Worm (Caenorhabditis elegans) whole organism, young adult: Measurements from ENCODE around the gene wrm-1.
A peak's percentile ranks its signal among the peaks of the same experiment; 100 is the strongest.

Experiments used
- B0261.1 ChIP-seq: sonication (generic microtip); optimal IDR thresholded peaks from 2 replicates; lab custom pipeline; 2016; ENCODE audit warnings: mild to moderate bottlenecking, missing genetic modification characterization, moderate library complexity, missing compliant biosample characterization
- F37B4.10 ChIP-seq: fragments of 200-800 bp; sonication (Bioruptor generic); IDR thresholded peaks from 2 replicates; pipeline ENCODE4 v1.3.6; 2022; ENCODE audit warnings: missing genetic modification characterization, missing compliant biosample characterization
- F39B2.1 ChIP-seq: fragments of 200-800 bp; sonication (Bioruptor generic); IDR thresholded peaks from 2 replicates; pipeline ENCODE4 v1.3.6; 2022; ENCODE audit warnings: missing genetic modification reagents, missing genetic modification characterization, missing compliant biosample characterization
- F49E8.2 ChIP-seq: sonication (generic microtip); optimal IDR thresholded peaks from 3 replicates; lab custom pipeline; 2017; ENCODE audit warnings: missing genetic modification characterization, mild to moderate bottlenecking, missing compliant biosample characterization, antibody characterized with exemption, moderate library complexity; ENCODE audit not compliant: insufficient read depth
- F57C9.4 ChIP-seq: sonication (generic microtip); optimal IDR thresholded peaks from 2 replicates; lab custom pipeline; 2017; ENCODE audit warnings: mild to moderate bottlenecking, missing genetic modification characterization, missing compliant biosample characterization
- T26A5.8 ChIP-seq: sonication (generic microtip); optimal IDR thresholded peaks from 2 replicates; lab custom pipeline; 2016; ENCODE audit warnings: missing genetic modification characterization, missing compliant biosample characterization
- Y53F4B.3 ChIP-seq: fragments of 200-800 bp; sonication (Bioruptor generic); IDR thresholded peaks from 2 replicates; pipeline ENCODE4 v1.3.6; 2022; ENCODE audit warnings: missing genetic modification reagents, missing genetic modification characterization, missing compliant biosample characterization
- Y95B8A.8 ChIP-seq: fragments of 200-800 bp; sonication (Bioruptor generic); IDR thresholded peaks from 2 replicates; pipeline ENCODE4 v1.3.6; 2022; ENCODE audit warnings: missing genetic modification reagents, missing genetic modification characterization, missing compliant biosample characterization
- ama-1 ChIP-seq, 3 experiments: fragments of 150-350 bp in 1 of 3; sonication (generic microtip) in 2 of 3; optimal IDR thresholded peaks; 2 replicates each; lab custom pipeline; 2014 to 2018; ENCODE audit warnings: missing biosample characterization in 2 of 3, missing genetic modification characterization in 2 of 3, missing genetic modification reagents in 2 of 3
- aptf-2 ChIP-seq: fragments of 200-800 bp; sonication (Bioruptor generic); conservative IDR thresholded peaks from 2 replicates; pipeline ENCODE4 v1.3.6; 2022; ENCODE audit warnings: missing genetic modification reagents, missing genetic modification characterization, missing compliant biosample characterization
- athp-1 ChIP-seq: sonication (generic microtip); optimal IDR thresholded peaks from 2 replicates; lab custom pipeline; 2017; ENCODE audit warnings: mild to moderate bottlenecking, missing genetic modification characterization, missing compliant biosample characterization
- ceh-100 ChIP-seq: fragments of 200-800 bp; sonication (Bioruptor generic); IDR thresholded peaks from 2 replicates; pipeline ENCODE4 v1.3.6; 2022; ENCODE audit warnings: missing genetic modification reagents, missing genetic modification characterization, missing compliant biosample characterization
- ceh-27 ChIP-seq: fragments of 200-800 bp; sonication (Bioruptor generic); optimal IDR thresholded peaks from 2 replicates; lab custom pipeline; 2018; ENCODE audit warnings: mild to moderate bottlenecking, missing genetic modification characterization, moderate library complexity, missing compliant biosample characterization
- ceh-58 ChIP-seq: fragments of 200-800 bp; sonication (Bioruptor generic); IDR thresholded peaks from 2 replicates; pipeline ENCODE4 v1.3.6; 2022; ENCODE audit warnings: missing genetic modification characterization, missing compliant biosample characterization
- ceh-79 ChIP-seq: sonication (generic microtip); optimal IDR thresholded peaks from 2 replicates; lab custom pipeline; 2017; ENCODE audit warnings: mild to moderate bottlenecking, missing genetic modification characterization, missing compliant biosample characterization
- chd-7 ChIP-seq: sonication (generic microtip); optimal IDR thresholded peaks from 2 replicates; lab custom pipeline; 2016; ENCODE audit warnings: mild to moderate bottlenecking, missing genetic modification characterization, moderate library complexity, missing compliant biosample characterization
- dpff-1 ChIP-seq: sonication (generic microtip); optimal IDR thresholded peaks from 2 replicates; lab custom pipeline; 2017; ENCODE audit warnings: mild to moderate bottlenecking, missing genetic modification characterization, missing compliant biosample characterization
- egl-44 ChIP-seq: fragments of 200-800 bp; sonication (Bioruptor generic); IDR thresholded peaks from 2 replicates; pipeline ENCODE4 v1.3.6; 2022; ENCODE audit warnings: missing genetic modification reagents, missing genetic modification characterization, missing compliant biosample characterization
- ekl-4 ChIP-seq: fragments of 200-800 bp; sonication (Bioruptor generic); IDR thresholded peaks from 2 replicates; pipeline ENCODE4 v1.3.6; 2022; ENCODE audit warnings: missing genetic modification reagents, missing genetic modification characterization, missing compliant biosample characterization
- ets-4 ChIP-seq: fragments of 200-800 bp; sonication (Bioruptor generic); optimal IDR thresholded peaks from 2 replicates; lab custom pipeline; 2018; ENCODE audit warnings: mild to moderate bottlenecking, missing genetic modification characterization, missing compliant biosample characterization
- fkh-3 ChIP-seq: sonication (generic microtip); optimal IDR thresholded peaks from 2 replicates; lab custom pipeline; 2016; ENCODE audit warnings: mild to moderate bottlenecking, missing genetic modification characterization, missing compliant biosample characterization
- gei-17 ChIP-seq: fragments of 200-800 bp; sonication (Bioruptor generic); optimal IDR thresholded peaks from 2 replicates; lab custom pipeline; 2018; ENCODE audit warnings: mild to moderate bottlenecking, missing genetic modification characterization, missing compliant biosample characterization
- hlh-12 ChIP-seq: sonication (generic microtip); optimal IDR thresholded peaks from 2 replicates; lab custom pipeline; 2016; ENCODE audit warnings: missing genetic modification characterization, missing compliant biosample characterization
- hmg-20 ChIP-seq: fragments of 200-800 bp; sonication (Bioruptor generic); IDR thresholded peaks from 2 replicates; pipeline ENCODE4 v1.3.6; 2022; ENCODE audit warnings: missing genetic modification reagents, missing genetic modification characterization, missing compliant biosample characterization
- hsf-1 ChIP-seq: fragments of 200-800 bp; sonication (Bioruptor generic); IDR thresholded peaks from 2 replicates; pipeline ENCODE4 v1.3.6; 2022; ENCODE audit warnings: missing genetic modification reagents, missing genetic modification characterization, missing compliant biosample characterization
- lag-1 ChIP-seq: fragments of 200-800 bp; sonication (Bioruptor generic); IDR thresholded peaks from 2 replicates; pipeline ENCODE4 v1.3.6; 2022; ENCODE audit warnings: missing genetic modification reagents, missing genetic modification characterization, missing compliant biosample characterization
- let-526 ChIP-seq: fragments of 200-800 bp; sonication (Bioruptor generic); IDR thresholded peaks from 2 replicates; pipeline ENCODE4 v1.3.6; 2022; ENCODE audit warnings: missing genetic modification reagents, missing genetic modification characterization, missing compliant biosample characterization
- let-607 ChIP-seq, 2 experiments: fragments of 200-800 bp in 1 of 2; sonication (Bioruptor generic) in 1 of 2; sonication (generic microtip) in 1 of 2; optimal IDR thresholded peaks; 2 replicates each; lab custom pipeline; 2016 to 2018; ENCODE audit warnings: mild to moderate bottlenecking in 2 of 2, missing compliant biosample characterization in 2 of 2, missing genetic modification characterization in 2 of 2, moderate library complexity in 2 of 2, missing genotype in 1 of 2
- lir-1 ChIP-seq: fragments of 200-800 bp; sonication (Bioruptor generic); conservative IDR thresholded peaks from 2 replicates; pipeline ENCODE4 v1.3.6; 2022; ENCODE audit warnings: missing genetic modification reagents, missing genetic modification characterization, missing compliant biosample characterization
- lsl-1 ChIP-seq: fragments of 200-800 bp; sonication (Bioruptor generic); optimal IDR thresholded peaks from 2 replicates; lab custom pipeline; 2018; ENCODE audit warnings: mild to moderate bottlenecking, missing genetic modification characterization, moderate library complexity, missing compliant biosample characterization
- lsy-27 ChIP-seq: sonication (generic microtip); optimal IDR thresholded peaks from 2 replicates; lab custom pipeline; 2017; ENCODE audit warnings: missing genetic modification characterization, mild to moderate bottlenecking, missing compliant biosample characterization, antibody characterized with exemption, missing genotype, borderline replicate concordance; ENCODE audit not compliant: insufficient read depth
- madf-6 ChIP-seq: fragments of 200-800 bp; sonication (Bioruptor generic); IDR thresholded peaks from 2 replicates; pipeline ENCODE4 v1.3.6; 2022; ENCODE audit warnings: missing genetic modification reagents, missing genetic modification characterization, missing compliant biosample characterization
- mcd-1 ChIP-seq: fragments of 200-800 bp; sonication (Bioruptor generic); IDR thresholded peaks from 2 replicates; pipeline ENCODE4 v1.3.6; 2022; ENCODE audit warnings: missing genetic modification reagents, missing genetic modification characterization, missing compliant biosample characterization
- nhr-179 ChIP-seq: sonication (generic microtip); optimal IDR thresholded peaks from 2 replicates; lab custom pipeline; 2016; ENCODE audit warnings: mild to moderate bottlenecking, missing genetic modification characterization, missing compliant biosample characterization
- sea-2 ChIP-seq: fragments of 200-800 bp; sonication (Bioruptor generic); IDR thresholded peaks from 2 replicates; pipeline ENCODE4 v1.3.6; 2022; ENCODE audit warnings: missing genetic modification characterization, missing compliant biosample characterization
- snpc-4 ChIP-seq, 5 experiments: fragments of 150-350 bp in 1 of 5; sonication (generic microtip) in 4 of 5; optimal IDR thresholded peaks; 2 replicates each; lab custom pipeline; 2014 to 2018; ENCODE audit warnings: missing genetic modification characterization in 5 of 5, missing biosample characterization in 3 of 5, antibody characterized with exemption in 2 of 5, mild to moderate bottlenecking in 2 of 5, missing compliant biosample characterization in 2 of 5, missing genotype in 2 of 5, moderate library complexity in 2 of 5, missing genetic modification reagents in 1 of 5
- tbp1 ChIP-seq: fragments of 200-800 bp; sonication (Bioruptor generic); optimal IDR thresholded peaks from 2 replicates; lab custom pipeline; 2018; ENCODE audit warnings: mild to moderate bottlenecking, missing genetic modification characterization, missing compliant biosample characterization
- tlf-1 ChIP-seq: fragments of 200-800 bp; sonication (Bioruptor generic); optimal IDR thresholded peaks from 2 replicates; lab custom pipeline; 2018; ENCODE audit warnings: mild to moderate bottlenecking, missing genetic modification characterization, missing compliant biosample characterization
- unc-62 ChIP-seq: fragments of 150-350 bp; optimal IDR thresholded peaks from 2 replicates; lab custom pipeline; 2014; ENCODE audit warnings: missing biosample characterization, missing genetic modification reagents, missing genetic modification characterization
- ztf-28 ChIP-seq: fragments of 200-800 bp; sonication (Bioruptor generic); IDR thresholded peaks from 2 replicates; pipeline ENCODE4 v1.3.6; 2022; ENCODE audit warnings: missing genetic modification reagents, missing genetic modification characterization, missing compliant biosample characterization

Gene wrm-1

ce11 chrIII:5761886-5762285 lies 39.2 kb downstream of the wrm-1 start (continued):
- TF ChIP-seq Y53F4B.3 (GFP tag; lab: Robert Waterston, UW) (no peak), ets-4 (GFP tag; lab: Kevin White, UChicago) (no peak), chd-7 (tag; lab: Kevin White, UChicago) (peak; percentile 71), snpc-4 (GFP tag; optimal IDR thresholded peaks at IDR 0.05; lab: Kevin White, UChicago) (peak; percentile 44), snpc-4 (tag; optimal IDR thresholded peaks at IDR 0.05; lab: Kevin White, UChicago) (peak in 3 of 4 experiments; percentile 43 to 54 (median 52)), ekl-4 (GFP tag; lab: Robert Waterston, UW) (no peak), tlf-1 (no peak), F37B4.10 (no peak), dpff-1 (no peak), F57C9.4 (no peak), F49E8.2 (peak; percentile 65), F39B2.1 (GFP tag; lab: Robert Waterston, UW) (no peak), ama-1 (optimal IDR thresholded peaks at IDR 0.05; lab: Kevin White, UChicago) (no peak), ama-1 (GFP tag; optimal IDR thresholded peaks at IDR 0.05; lab: Kevin White, UChicago) (peak in 1 of 2 experiments; percentile 48), egl-44 (no peak; the same call in 1 of the 2 replicates), let-526 (GFP tag; lab: Robert Waterston, UW) (no peak), gei-17 (no peak), unc-62 (GFP tag; lab: Kevin White, UChicago) (no peak), T26A5.8 (no peak), tbp1 (GFP tag; lab: Kevin White, UChicago) (peak; percentile 90), aptf-2 (GFP tag; lab: Robert Waterston, UW) (no peak), Y95B8A.8 (GFP tag; lab: Robert Waterston, UW) (0 out of 2 replicates have a peak, but pooled peaks have one; percentile 21), athp-1 (peak; percentile 39), mcd-1 (0 out of 2 replicates have a peak, but pooled peaks have one; percentile 22), madf-6 (GFP tag; lab: Robert Waterston, UW) (peak; percentile 61), sea-2 (GFP tag; lab: Robert Waterston, UW) (no peak), lag-1 (GFP tag; lab: Robert Waterston, UW) (no peak), lsy-27 (no peak), fkh-3 (no peak), hlh-12 (tag; lab: Kevin White, UChicago) (no peak), hsf-1 (GFP tag; lab: Robert Waterston, UW) (no peak), ceh-79 (tag; lab: Kevin White, UChicago) (no peak), ceh-58 (GFP tag; lab: Robert Waterston, UW) (no peak), B0261.1 (tag; lab: Kevin White, UChicago) (peak; percentile 81), lir-1 (GFP tag; lab: Robert Waterston, UW) (no peak), hmg-20 (GFP tag; lab: Robert Waterston, UW) (no peak), nhr-179 (tag; lab: Kevin White, UChicago) (no peak), ztf-28 (GFP tag; lab: Robert Waterston, UW) (no peak), ceh-27 (GFP tag; lab: Kevin White, UChicago) (no peak), lsl-1 (GFP tag; lab: Kevin White, UChicago) (peak; percentile 51), let-607 (tag; optimal IDR thresholded peaks at IDR 0.05; lab: Kevin White, UChicago) (peak in 1 of 2 experiments; percentile 43), ceh-100 (GFP tag; lab: Robert Waterston, UW) (no peak)
